Fruit fly (Drosophila melanogaster): ENCODE results near the gene Exo84.

- TF ChIP-seq CG8478 (optimal IDR thresholded peaks at IDR 0.05) (no peak), CTCF (optimal IDR thresholded peaks at IDR 0.05) (no peak)
Measured at dm6 chr3R:26056381-26056780, 4.3 kb upstream of the Exo84 start, which contains the start of the genes Sld5 and CG14543.
